Worm (Caenorhabditis elegans) whole organism, L3 larva: Measurements from ENCODE around the gene C43D7.4.

Source experiments
- ceh-28 ChIP-seq: fragments of 150-350 bp; optimal IDR thresholded peaks from 2 replicates; lab custom pipeline; 2014; ENCODE audit warnings: missing biosample characterization, missing genetic modification reagents, missing genetic modification characterization
- egl-5 ChIP-seq: fragments of 150-350 bp; optimal IDR thresholded peaks from 2 replicates; lab custom pipeline; 2017; ENCODE audit warnings: missing biosample characterization, missing genetic modification reagents, missing genetic modification characterization, inconsistent platforms
- jun-1 ChIP-seq: fragments of 150-350 bp; optimal IDR thresholded peaks from 2 replicates; lab custom pipeline; 2014; ENCODE audit warnings: missing biosample characterization, missing genetic modification reagents, missing genetic modification characterization
- lin-39 ChIP-seq: fragments of 150-350 bp; optimal IDR thresholded peaks from 2 replicates; lab custom pipeline; 2018; ENCODE audit warnings: missing biosample characterization, missing genetic modification reagents, missing genetic modification characterization
- nhr-12 ChIP-seq: fragments of 150-350 bp; optimal IDR thresholded peaks from 2 replicates; lab custom pipeline; 2014; ENCODE audit warnings: missing biosample characterization, missing genetic modification characterization
- nhr-77 ChIP-seq: fragments of 150-350 bp; optimal IDR thresholded peaks from 2 replicates; lab custom pipeline; 2014; ENCODE audit warnings: missing biosample characterization, missing genetic modification characterization
- pha-4 ChIP-seq: fragments of 150-350 bp; optimal IDR thresholded peaks from 2 replicates; lab custom pipeline; 2014; ENCODE audit warnings: missing biosample characterization, missing genetic modification reagents, missing genetic modification characterization
- sea-2 ChIP-seq: fragments of 150-350 bp; sonication (generic microtip); optimal IDR thresholded peaks from 4 replicates; lab custom pipeline; 2014; ENCODE audit warnings: missing biosample characterization, missing genetic modification reagents, missing genetic modification characterization
- tbx-2 ChIP-seq: sonication (generic microtip); optimal IDR thresholded peaks from 2 replicates; lab custom pipeline; 2016; ENCODE audit warnings: mild to moderate bottlenecking, missing genetic modification characterization, missing compliant biosample characterization

ce11 chrV:19362568-19362967 lies 40.3 kb upstream of the C43D7.4 start, which contains the start of gene C14B4.2:
- no peak for TF ChIP-seq nhr-77 (tag; lab: Kevin White, UChicago)
- TF ChIP-seq pha-4 (tag; lab: Kevin White, UChicago) = no peak
- no peak for TF ChIP-seq egl-5 (tag; lab: Kevin White, UChicago)
- TF ChIP-seq tbx-2 (tag; lab: Kevin White, UChicago) = no peak
- TF ChIP-seq ceh-28 (tag; lab: Kevin White, UChicago) = no peak
- TF ChIP-seq nhr-12 (tag; lab: Kevin White, UChicago) = no peak
- TF ChIP-seq sea-2 = no peak
- TF ChIP-seq lin-39 = no peak
- no peak for TF ChIP-seq jun-1
